Fruit fly (Drosophila melanogaster): ENCODE measurements around the gene CG43155.

Gene CG43155

DNA sequence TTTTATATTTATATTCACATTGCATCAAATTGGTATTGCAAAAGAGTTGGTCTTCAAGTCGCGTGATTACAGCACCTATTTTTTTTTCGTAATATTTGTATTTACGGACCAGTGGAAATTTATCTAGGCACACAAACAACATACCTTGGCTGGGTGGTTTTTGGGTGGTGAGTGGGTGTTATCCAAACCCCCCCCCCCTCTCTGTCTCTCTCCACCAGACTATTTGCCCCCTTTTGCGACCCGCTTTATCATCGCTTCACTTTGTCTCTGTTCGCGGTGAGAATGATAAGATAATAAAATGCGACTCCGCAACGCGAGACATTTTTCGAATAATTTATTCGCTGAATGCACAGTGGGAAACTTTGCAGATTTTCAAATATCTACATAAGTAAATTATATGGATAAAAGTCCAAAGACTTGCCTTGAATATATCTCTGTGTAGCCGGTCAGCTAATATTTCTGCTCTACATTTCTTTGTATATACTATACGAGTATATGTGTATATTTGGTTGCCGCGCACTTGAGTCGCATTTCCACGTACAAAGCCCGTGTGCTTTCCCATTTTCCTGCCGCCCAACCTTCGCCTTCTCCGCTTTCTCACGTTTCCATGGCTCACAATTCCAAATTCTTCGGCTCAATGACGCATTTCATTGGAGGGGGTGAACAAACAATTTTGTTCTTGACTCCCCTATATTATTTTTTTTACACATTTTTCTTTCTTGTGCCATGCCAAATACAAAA, 41.8 kb downstream of the CG43155 start (continued):
- peak; percentile 16 for TF ChIP-seq Ets65A (GFP tag)
- TF ChIP-seq CG2199 (GFP tag; IDR thresholded peaks at IDR 0.05), result no peak
- TF ChIP-seq crol (GFP tag; IDR thresholded peaks at IDR 0.05), result peak; percentile 46; the same call in 1 of the 2 replicates

DNA sequence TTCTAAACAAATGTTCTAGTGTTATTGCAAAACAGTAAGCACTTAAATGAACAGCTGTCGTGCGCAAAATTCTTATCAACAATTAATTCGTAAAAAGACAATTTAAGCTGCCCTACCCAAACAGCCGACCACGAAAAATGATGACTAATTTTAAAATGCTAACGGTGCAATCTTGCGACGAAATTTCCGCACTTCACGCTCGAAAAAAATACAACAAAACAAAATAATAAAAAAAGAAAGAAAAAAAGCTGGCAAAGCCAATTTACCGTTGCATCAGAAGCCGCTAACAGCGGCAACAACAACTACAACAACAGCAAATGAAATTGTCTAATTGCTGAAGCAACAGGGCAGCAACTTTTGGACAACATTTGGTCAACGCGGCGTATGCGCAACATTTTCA, 44.0 kb downstream of the CG43155 start:
- TF ChIP-seq CG11504 (tag; optimal IDR thresholded peaks at IDR 0.05) (no peak), vnd (GFP tag; IDR thresholded peaks at IDR 0.05; ENCODE audit: partially characterized antibody) (0 out of 3 replicates have a peak, but pooled peaks have one; percentile 15), odd (GFP tag; optimal IDR thresholded peaks at IDR 0.05) (no peak)

DNA sequence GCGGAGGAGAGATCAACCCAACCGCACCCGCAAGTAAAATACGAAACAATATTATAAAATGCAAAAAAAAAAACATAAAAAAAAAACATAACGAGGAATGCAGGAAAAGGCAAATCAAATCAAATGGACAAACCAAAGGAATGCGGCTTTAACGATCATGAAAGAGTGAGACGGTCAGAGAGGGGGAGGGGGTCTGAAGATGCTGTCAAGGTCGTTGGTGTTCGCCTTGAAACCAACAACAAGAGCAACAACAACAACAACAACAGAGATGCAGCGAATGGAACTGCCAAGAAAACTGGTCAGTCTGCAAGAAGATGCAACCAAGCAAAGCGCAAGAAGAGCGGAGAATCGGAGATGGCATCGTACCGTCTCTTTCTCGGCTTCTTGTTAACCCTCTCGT, 46.6 kb downstream of the CG43155 start:
- TF ChIP-seq CG4360 (GFP tag; IDR thresholded peaks at IDR 0.05) (peak; percentile 58; the same call in 1 of the 2 replicates), nom (GFP tag; optimal IDR thresholded peaks at IDR 0.05) (peak; percentile 0), Eip74EF (GFP tag; optimal IDR thresholded peaks at IDR 0.05) (no peak), toy (GFP tag; IDR thresholded peaks at IDR 0.05) (no peak), CG9609 (GFP tag; optimal IDR thresholded peaks at IDR 0.05) (no peak), sr (GFP tag; IDR thresholded peaks at IDR 0.05) (no peak), kay (GFP tag; optimal IDR thresholded peaks at IDR 0.05) (no peak), CG34224 (GFP tag; IDR thresholded peaks at IDR 0.05; ENCODE audit: partially characterized antibody) (no peak)

DNA sequence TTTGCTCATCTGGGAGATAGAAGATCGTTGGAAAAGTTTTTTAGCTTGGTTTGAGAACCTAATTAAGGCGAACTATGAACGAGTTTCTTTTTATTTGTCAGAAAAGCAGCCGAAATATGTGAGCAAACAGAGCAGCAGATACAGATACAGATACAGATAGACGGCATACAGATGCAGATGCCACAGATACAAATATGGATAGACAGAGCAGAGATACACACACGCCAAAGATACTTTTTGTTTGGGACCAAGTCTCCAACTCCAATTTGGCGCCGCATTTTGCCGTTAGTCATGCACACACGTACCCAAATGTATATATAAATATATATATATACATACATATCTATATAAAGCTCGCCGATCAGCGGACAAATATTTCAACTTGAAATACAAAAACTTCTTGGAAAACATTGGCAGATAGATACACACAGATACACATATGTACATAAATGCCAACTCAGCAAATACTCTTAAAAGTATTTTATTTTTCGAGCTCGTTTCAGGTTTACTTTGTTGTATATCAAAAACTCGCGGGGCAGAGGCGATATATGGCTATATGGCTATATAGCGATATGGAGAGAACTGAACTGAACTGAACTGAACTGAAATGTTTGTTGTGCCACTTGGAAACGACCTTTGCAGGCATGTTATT, 50.7 kb downstream of the CG43155 start:
- no peak for TF ChIP-seq CG12659 (GFP tag; optimal IDR thresholded peaks at IDR 0.05)
- no peak for TF ChIP-seq gcm (GFP tag; optimal IDR thresholded peaks at IDR 0.05)
- TF ChIP-seq Hmr (GFP tag; optimal IDR thresholded peaks at IDR 0.05), result peak; percentile 20
- TF ChIP-seq unc-4 (GFP tag; IDR thresholded peaks at IDR 0.05; ENCODE audit: partially characterized antibody), result no peak
- peak; percentile 16 for TF ChIP-seq Med (GFP tag)
- 0 out of 4 replicates have a peak, but pooled peaks have one; percentile 55 for TF ChIP-seq chinmo (GFP tag; IDR thresholded peaks at IDR 0.05; ENCODE audit: partially characterized antibody)
- peak; percentile 56 for TF ChIP-seq cg (GFP tag; optimal IDR thresholded peaks at IDR 0.05)
- TF ChIP-seq trh (GFP tag; optimal IDR thresholded peaks at IDR 0.05), result no peak
- no peak for TF ChIP-seq dmrt11E (tag; optimal IDR thresholded peaks at IDR 0.05)
- peak; percentile 3 for TF ChIP-seq CG13296 (GFP tag; optimal IDR thresholded peaks at IDR 0.05)
- peak; percentile 18 for TF ChIP-seq lab (GFP tag; optimal IDR thresholded peaks at IDR 0.05)
- TF ChIP-seq sd (tag; optimal IDR thresholded peaks at IDR 0.05), result peak; percentile 70
- no peak for TF ChIP-seq hb (GFP tag; IDR thresholded peaks at IDR 0.05; ENCODE audit: partially characterized antibody)
- TF ChIP-seq sens (GFP tag), result no peak
- no peak for TF ChIP-seq bab2 (GFP tag; optimal IDR thresholded peaks at IDR 0.05)
- no peak for TF ChIP-seq CG4328 (GFP tag; optimal IDR thresholded peaks at IDR 0.05)
- no peak for TF ChIP-seq CG7745 (tag; optimal IDR thresholded peaks at IDR 0.05)
- no peak for TF ChIP-seq lola (GFP tag; optimal IDR thresholded peaks at IDR 0.05)
- TF ChIP-seq Asciz (GFP tag; optimal IDR thresholded peaks at IDR 0.05), result peak; percentile 2
- no peak for TF ChIP-seq CG6654 (GFP tag; optimal IDR thresholded peaks at IDR 0.05)
- TF ChIP-seq Doc2 (GFP tag; IDR thresholded peaks at IDR 0.05), result no peak
- peak; percentile 81 for TF ChIP-seq CG13894 (tag; optimal IDR thresholded peaks at IDR 0.05)
- no peak for TF ChIP-seq Gsc (GFP tag; IDR thresholded peaks at IDR 0.05)
- peak; percentile 11 for TF ChIP-seq Fer1 (GFP tag; optimal IDR thresholded peaks at IDR 0.05)
- TF ChIP-seq CG8089 (GFP tag; optimal IDR thresholded peaks at IDR 0.05), result no peak
- peak; percentile 16 for TF ChIP-seq CG2678 (tag; optimal IDR thresholded peaks at IDR 0.05)
- TF ChIP-seq Hr78 (GFP tag; optimal IDR thresholded peaks at IDR 0.05), result no peak
- no peak for TF ChIP-seq CG11695 (GFP tag; IDR thresholded peaks at IDR 0.05)
